Fruit fly (Drosophila melanogaster): ENCODE data around the gene CG14785.

Gene CG14785

DNA sequence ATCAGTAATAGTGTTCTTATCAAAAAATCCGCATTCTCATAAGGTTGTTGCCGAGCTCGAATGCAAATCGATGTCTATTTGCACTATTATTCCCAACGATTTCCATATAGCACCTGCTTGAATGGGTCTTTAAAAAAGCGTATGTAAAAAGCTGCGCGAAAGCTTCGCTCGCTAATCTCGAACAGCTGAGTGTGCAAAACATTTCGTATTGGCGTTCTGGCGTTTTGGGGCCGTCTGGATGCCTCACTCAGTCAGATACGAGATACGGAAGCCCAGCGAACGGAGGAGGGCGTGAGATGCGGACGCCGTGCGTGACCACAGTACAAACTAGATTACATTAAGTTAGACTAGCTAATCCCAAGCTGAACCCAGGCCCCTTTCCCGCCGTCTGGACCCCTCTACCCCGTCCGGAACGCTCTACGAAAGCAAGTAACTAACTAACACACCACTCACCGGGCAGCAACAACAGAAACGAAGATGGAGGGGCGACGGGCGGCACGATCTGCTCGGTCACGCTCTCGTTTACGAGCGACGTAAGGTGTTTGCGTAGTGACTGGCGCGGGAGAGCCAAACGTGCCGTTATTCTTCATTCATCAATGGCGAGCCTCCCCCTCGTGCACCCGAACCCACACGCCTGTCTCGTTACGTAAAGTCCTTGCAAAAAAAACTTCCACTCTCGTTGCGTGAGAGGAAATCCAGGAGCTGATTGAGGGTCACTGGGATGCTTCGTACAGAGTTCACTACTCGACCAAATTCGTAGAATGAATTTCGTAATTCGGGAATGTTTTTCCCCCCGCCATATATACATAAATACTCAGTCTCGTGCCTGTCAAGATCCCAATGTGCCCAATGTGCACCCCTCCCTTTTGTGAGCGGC is 9.9 kb upstream of the CG14785 start (continued):
- no peak for TF ChIP-seq CG7372 (GFP tag; IDR thresholded peaks at IDR 0.05)
- TF ChIP-seq h (optimal IDR thresholded peaks at IDR 0.05) = no peak
- TF ChIP-seq CG1832 (GFP tag; optimal IDR thresholded peaks at IDR 0.05) = no peak
- TF ChIP-seq CTCF (GFP tag; optimal IDR thresholded peaks at IDR 0.05) = no peak
- no peak for TF ChIP-seq Hr3 (GFP tag; optimal IDR thresholded peaks at IDR 0.05)
- no peak; the same call in 2 of the 3 replicates for TF ChIP-seq CG34224 (GFP tag; IDR thresholded peaks at IDR 0.05; ENCODE audit: partially characterized antibody)
- TF ChIP-seq CG8388 (GFP tag; optimal IDR thresholded peaks at IDR 0.05) = no peak
- no peak for TF ChIP-seq NfI (GFP tag; optimal IDR thresholded peaks at IDR 0.05)
- no peak for TF ChIP-seq so (GFP tag; IDR thresholded peaks at IDR 0.05)
- no peak for TF ChIP-seq fd3F (GFP tag; optimal IDR thresholded peaks at IDR 0.05)
- TF ChIP-seq grau (tag; optimal IDR thresholded peaks at IDR 0.05) = no peak
- TF ChIP-seq Spps (tag; optimal IDR thresholded peaks at IDR 0.05) = no peak
- TF ChIP-seq Chrac-16 (GFP tag; optimal IDR thresholded peaks at IDR 0.05) = no peak
- TF ChIP-seq Xbp1 (GFP tag; optimal IDR thresholded peaks at IDR 0.05) = no peak
- TF ChIP-seq Hr39 (optimal IDR thresholded peaks at IDR 0.05) = no peak
- peak in 1 of 2 experiments; percentile 22 for TF ChIP-seq Trl (optimal IDR thresholded peaks at IDR 0.05)
- TF ChIP-seq Trl (GFP tag; optimal IDR thresholded peaks at IDR 0.05) = no peak
- TF ChIP-seq Nf-YB (GFP tag; optimal IDR thresholded peaks at IDR 0.05) = no peak
- TF ChIP-seq CG3995 (GFP tag; optimal IDR thresholded peaks at IDR 0.05) = peak; percentile 70
- TF ChIP-seq CG10959 (GFP tag; IDR thresholded peaks at IDR 0.05) = no peak
- TF ChIP-seq dysf (GFP tag; IDR thresholded peaks at IDR 0.05) = no peak
- TF ChIP-seq cg (GFP tag; optimal IDR thresholded peaks at IDR 0.05) = no peak
- no peak for TF ChIP-seq CG6683 (GFP tag; optimal IDR thresholded peaks at IDR 0.05)
- no peak for TF ChIP-seq vfl (GFP tag; optimal IDR thresholded peaks at IDR 0.05)
- no peak for TF ChIP-seq CG6272 (GFP tag; IDR thresholded peaks at IDR 0.05)
- TF ChIP-seq stwl (tag; optimal IDR thresholded peaks at IDR 0.05) = no peak
- no peak for TF ChIP-seq Ada2b (GFP tag; IDR thresholded peaks at IDR 0.05)
- TF ChIP-seq CG16815 (GFP tag; optimal IDR thresholded peaks at IDR 0.05) = no peak
- no peak for TF ChIP-seq sqz (GFP tag; optimal IDR thresholded peaks at IDR 0.05)
- no peak for TF ChIP-seq gem (tag; optimal IDR thresholded peaks at IDR 0.05)
- peak; percentile 82 for TF ChIP-seq CG12769 (tag; optimal IDR thresholded peaks at IDR 0.05)
- TF ChIP-seq az2 (GFP tag; optimal IDR thresholded peaks at IDR 0.05) = no peak
- TF ChIP-seq CG14710 (tag; optimal IDR thresholded peaks at IDR 0.05) = no peak
- no peak for TF ChIP-seq CG2120 (GFP tag; optimal IDR thresholded peaks at IDR 0.05)
- no peak for TF ChIP-seq caup (GFP tag; optimal IDR thresholded peaks at IDR 0.05; ENCODE audit: severe bottlenecking)
- TF ChIP-seq gsb-n (tag; optimal IDR thresholded peaks at IDR 0.05) = no peak
- no peak for TF ChIP-seq CG12155 (GFP tag; optimal IDR thresholded peaks at IDR 0.05)
- TF ChIP-seq Hey (tag; optimal IDR thresholded peaks at IDR 0.05) = no peak
- peak; percentile 34; the same call in 1 of the 2 replicates for TF ChIP-seq CG32532 (GFP tag; IDR thresholded peaks at IDR 0.05)
- no peak for TF ChIP-seq CG11093 (GFP tag; IDR thresholded peaks at IDR 0.05)
- TF ChIP-seq grn (GFP tag; optimal IDR thresholded peaks at IDR 0.05) = no peak
- TF ChIP-seq CG3407 (GFP tag; optimal IDR thresholded peaks at IDR 0.05) = no peak
- no peak for TF ChIP-seq CG2889 (GFP tag; IDR thresholded peaks at IDR 0.05)
- TF ChIP-seq CG7928 (GFP tag; optimal IDR thresholded peaks at IDR 0.05) = no peak
- no peak for TF ChIP-seq CG8089 (GFP tag; optimal IDR thresholded peaks at IDR 0.05)
- TF ChIP-seq Scr (GFP tag; IDR thresholded peaks at IDR 0.05; ENCODE audit: partially characterized antibody) = peak; percentile 13; the same call in 1 of the 2 replicates
- no peak for TF ChIP-seq lmd (GFP tag; IDR thresholded peaks at IDR 0.05)
- no peak for TF ChIP-seq wor (GFP tag; IDR thresholded peaks at IDR 0.05)
- no peak for TF ChIP-seq CG17359 (tag; optimal IDR thresholded peaks at IDR 0.05)
- TF ChIP-seq D19A (tag; optimal IDR thresholded peaks at IDR 0.05) = no peak

Data from whole organism, embryonic.